Worm (Caenorhabditis elegans) whole organism, young adult: ENCODE measurements around the gene dod-20.

Experiments used
- let-607 ChIP-seq, 2 experiments: fragments of 200-800 bp in 1 of 2; sonication (Bioruptor generic) in 1 of 2; sonication (generic microtip) in 1 of 2; optimal IDR thresholded peaks; 2 replicates each; lab custom pipeline; 2016 to 2018; ENCODE audit warnings: mild to moderate bottlenecking in 2 of 2, missing compliant biosample characterization in 2 of 2, missing genetic modification characterization in 2 of 2, moderate library complexity in 2 of 2, missing genotype in 1 of 2
- lsl-1 ChIP-seq: fragments of 200-800 bp; sonication (Bioruptor generic); optimal IDR thresholded peaks from 2 replicates; lab custom pipeline; 2018; ENCODE audit warnings: mild to moderate bottlenecking, missing genetic modification characterization, moderate library complexity, missing compliant biosample characterization
- tlf-1 ChIP-seq: fragments of 200-800 bp; sonication (Bioruptor generic); optimal IDR thresholded peaks from 2 replicates; lab custom pipeline; 2018; ENCODE audit warnings: mild to moderate bottlenecking, missing genetic modification characterization, missing compliant biosample characterization
- xnd-1 ChIP-seq: sonication (generic microtip); optimal IDR thresholded peaks from 2 replicates; lab custom pipeline; 2016; ENCODE audit warnings: missing genotype, missing genetic modification reagents, missing genetic modification characterization, missing compliant biosample characterization

- no peak for TF ChIP-seq lsl-1 (GFP tag; lab: Kevin White, UChicago)
- TF ChIP-seq let-607 (tag; optimal IDR thresholded peaks at IDR 0.05; lab: Kevin White, UChicago), result no peak
- no peak for TF ChIP-seq tlf-1 (GFP tag; lab: Kevin White, UChicago)
- no peak for TF ChIP-seq xnd-1 (tag; lab: Kevin White, UChicago)
Measured at ce11 chrV:472589-472988, 50.4 kb downstream of the dod-20 start, which contains the start of gene srt-31.
